Worm (Caenorhabditis elegans) whole organism, L1 larva: ENCODE results near the gene Y75B8A.44.

Experiments used
- C04F5.9 ChIP-seq: sonication (generic microtip); optimal IDR thresholded peaks from 2 replicates; lab custom pipeline; 2016; ENCODE audit warnings: missing genetic modification characterization, missing compliant biosample characterization
- ceh-82 ChIP-seq, 3 experiments: fragments of 150-350 bp in 1 of 3; sonication (generic microtip) in 2 of 3; optimal IDR thresholded peaks; 2 replicates each; lab custom pipeline; 2014 to 2017; ENCODE audit warnings: missing biosample characterization in 3 of 3, missing genetic modification characterization in 3 of 3
- egl-27 ChIP-seq, 2 experiments: fragments of 150-350 bp in 1 of 2; sonication (generic microtip); optimal IDR thresholded peaks; 3 replicates each; lab custom pipeline; 2017 to 2018; ENCODE audit warnings: missing biosample characterization in 2 of 2, missing genetic modification characterization in 2 of 2, missing genetic modification reagents in 2 of 2
- fos-1 ChIP-seq: fragments of 150-350 bp; optimal IDR thresholded peaks from 2 replicates; lab custom pipeline; 2014; ENCODE audit warnings: missing biosample characterization, missing genetic modification characterization
- hpl-2 ChIP-seq: fragments of 150-350 bp; optimal IDR thresholded peaks from 2 replicates; lab custom pipeline; 2014; ENCODE audit warnings: missing biosample characterization, missing genetic modification reagents, missing genetic modification characterization
- mdl-1 ChIP-seq, 2 experiments: fragments of 150-350 bp; optimal IDR thresholded peaks; 2 replicates each; lab custom pipeline; 2014 to 2017; ENCODE audit warnings: missing biosample characterization in 2 of 2, missing genetic modification characterization in 2 of 2, inconsistent platforms in 1 of 2
- nhr-11 ChIP-seq: fragments of 150-350 bp; optimal IDR thresholded peaks from 2 replicates; lab custom pipeline; 2014; ENCODE audit warnings: missing biosample characterization, missing genetic modification characterization
- nhr-12 ChIP-seq: sonication (generic microtip); optimal IDR thresholded peaks from 2 replicates; lab custom pipeline; 2017; ENCODE audit warnings: missing biosample characterization, missing genetic modification characterization
- nhr-28 ChIP-seq: fragments of 150-350 bp; optimal IDR thresholded peaks from 2 replicates; lab custom pipeline; 2014; ENCODE audit warnings: missing biosample characterization, missing genetic modification characterization
- nhr-84 ChIP-seq: sonication (generic microtip); optimal IDR thresholded peaks from 2 replicates; lab custom pipeline; 2017; ENCODE audit warnings: missing biosample characterization, missing genetic modification characterization
- nhr-90 ChIP-seq: sonication (generic microtip); optimal IDR thresholded peaks from 2 replicates; lab custom pipeline; 2016; ENCODE audit warnings: mild to moderate bottlenecking, missing genetic modification characterization, missing compliant biosample characterization; ENCODE audit not compliant: poor library complexity
- rnt-1 ChIP-seq: sonication (generic microtip); optimal IDR thresholded peaks from 2 replicates; lab custom pipeline; 2016; ENCODE audit warnings: mild to moderate bottlenecking, missing genetic modification characterization, moderate library complexity, missing compliant biosample characterization
- snpc-4 ChIP-seq: fragments of 150-350 bp; optimal IDR thresholded peaks from 2 replicates; lab custom pipeline; 2014; ENCODE audit warnings: missing biosample characterization, missing genetic modification characterization
- sptf-1 ChIP-seq: fragments of 150-350 bp; optimal IDR thresholded peaks from 2 replicates; lab custom pipeline; 2014; ENCODE audit warnings: missing biosample characterization, missing genetic modification characterization

ce11 chrIII:12230195-12230594 is 35.9 kb downstream of the Y75B8A.44 start:
- TF ChIP-seq fos-1 (tag; lab: Kevin White, UChicago) (no peak), C04F5.9 (no peak), sptf-1 (tag; lab: Kevin White, UChicago) (no peak), rnt-1 (tag; lab: Kevin White, UChicago) (no peak), nhr-28 (tag; lab: Kevin White, UChicago) (no peak), snpc-4 (tag; lab: Kevin White, UChicago) (no peak), nhr-84 (tag; lab: Kevin White, UChicago) (no peak), egl-27 (tag; optimal IDR thresholded peaks at IDR 0.05; lab: Kevin White, UChicago) (no peak), nhr-12 (no peak), ceh-82 (tag; optimal IDR thresholded peaks at IDR 0.05; lab: Kevin White, UChicago) (no peak), nhr-90 (tag; lab: Kevin White, UChicago) (no peak), hpl-2 (GFP tag; lab: Kevin White, UChicago) (no peak), nhr-11 (tag; lab: Kevin White, UChicago) (no peak), mdl-1 (tag; optimal IDR thresholded peaks at IDR 0.05; lab: Kevin White, UChicago) (no peak)
